Worm (Caenorhabditis elegans): ENCODE measurements around the gene M151.10.

- no peak for TF ChIP-seq snpc-1.2 (GFP tag; IDR thresholded peaks at IDR 0.05)
- TF ChIP-seq snpc-4 (tag; optimal IDR thresholded peaks at IDR 0.05): no peak
- TF ChIP-seq aly-2 (tag; optimal IDR thresholded peaks at IDR 0.05): no peak
- TF ChIP-seq hlh-30 (tag; optimal IDR thresholded peaks at IDR 0.05; ENCODE audit: insufficient read depth): no peak
- TF ChIP-seq egl-27 (tag; optimal IDR thresholded peaks at IDR 0.05): no peak
- no peak for TF ChIP-seq fkh-10 (GFP tag; optimal IDR thresholded peaks at IDR 0.05)
These were observed 15.3 kb upstream of the M151.10 start, which contains the start of gene F19B10.5 for ce11 chrII:3655378-3655777.

Data from whole organism, L4 larva.